Worm (Caenorhabditis elegans) whole organism, midembryonic: ENCODE results near the gene C14C10.2.

Experiments used
- T22C8.4 ChIP-seq: fragments of 200-800 bp; sonication (Bioruptor generic); IDR thresholded peaks from 2 replicates; pipeline ENCODE4 v1.3.6; 2022; ENCODE audit warnings: missing genetic modification characterization, missing compliant biosample characterization
- cog-1 ChIP-seq: sonication (generic microtip); optimal IDR thresholded peaks from 2 replicates; lab custom pipeline; 2016; ENCODE audit warnings: missing genetic modification characterization, missing compliant biosample characterization
- flt-1 ChIP-seq: fragments of 200-800 bp; sonication (Bioruptor generic); IDR thresholded peaks from 2 replicates; pipeline ENCODE4 v1.3.6; 2022; ENCODE audit warnings: missing genetic modification characterization, missing compliant biosample characterization
- klf-2 ChIP-seq: fragments of 200-800 bp; sonication (Bioruptor generic); conservative IDR thresholded peaks from 2 replicates; pipeline ENCODE4 v1.3.6; 2022; ENCODE audit warnings: missing genetic modification reagents, missing genetic modification characterization, missing compliant biosample characterization
- med-1 ChIP-seq: sonication (generic microtip); optimal IDR thresholded peaks from 2 replicates; lab custom pipeline; 2017; ENCODE audit warnings: missing genetic modification characterization, mild to moderate bottlenecking, missing compliant biosample characterization, antibody characterized with exemption, missing genetic modification reagents; ENCODE audit not compliant: insufficient read depth
- ref-1 ChIP-seq: fragments of 200-800 bp; sonication (Bioruptor generic); conservative IDR thresholded peaks from 2 replicates; pipeline ENCODE4 v1.3.6; 2022; ENCODE audit warnings: missing genetic modification reagents, missing genetic modification characterization, missing compliant biosample characterization
- tab-1 ChIP-seq: fragments of 200-800 bp; sonication (Bioruptor generic); IDR thresholded peaks from 2 replicates; pipeline ENCODE4 v1.3.6; 2022; ENCODE audit warnings: missing genetic modification characterization, missing compliant biosample characterization
- ztf-23 ChIP-seq: fragments of 200-800 bp; sonication (Bioruptor generic); IDR thresholded peaks from 2 replicates; pipeline ENCODE4 v1.3.6; 2022; ENCODE audit warnings: missing genetic modification reagents, missing genetic modification characterization, missing compliant biosample characterization
- ztf-29 ChIP-seq: fragments of 200-800 bp; sonication (Bioruptor generic); IDR thresholded peaks from 2 replicates; pipeline ENCODE4 v1.3.6; 2022; ENCODE audit warnings: missing genetic modification reagents, missing genetic modification characterization, missing compliant biosample characterization

- TF ChIP-seq ref-1 (no peak), tab-1 (GFP tag; lab: Robert Waterston, UW) (no peak), flt-1 (no peak), cog-1 (no peak), T22C8.4 (GFP tag; lab: Robert Waterston, UW) (no peak), med-1 (GFP tag; lab: Kevin White, UChicago) (no peak), ztf-23 (GFP tag; lab: Robert Waterston, UW) (no peak), ztf-29 (no peak), klf-2 (GFP tag; lab: Robert Waterston, UW) (no peak)
Observed at ce11 chrV:12599110-12599509, 6.8 kb upstream of the C14C10.2 start, which contains the start of the genes C14C10.10 and ril-2.
